Worm (Caenorhabditis elegans) whole organism, L2 larva: ENCODE results near the gene fbxa-128.

Source experiments
- alr-1 ChIP-seq: fragments of 150-350 bp; optimal IDR thresholded peaks from 2 replicates; lab custom pipeline; 2014; ENCODE audit warnings: missing biosample characterization, missing genetic modification characterization
- ama-1 ChIP-seq: fragments of 150-350 bp; optimal IDR thresholded peaks from 2 replicates; lab custom pipeline; 2018; ENCODE audit warnings: inconsistent platforms
- lin-39 ChIP-seq: fragments of 150-350 bp; optimal IDR thresholded peaks from 2 replicates; lab custom pipeline; 2014; ENCODE audit warnings: missing biosample characterization, missing genetic modification reagents, missing genetic modification characterization
- nhr-12 ChIP-seq: fragments of 150-350 bp; optimal IDR thresholded peaks from 2 replicates; lab custom pipeline; 2014; ENCODE audit warnings: missing biosample characterization, missing genetic modification characterization
- ztf-11 ChIP-seq: sonication (generic microtip); optimal IDR thresholded peaks from 2 replicates; lab custom pipeline; 2017; ENCODE audit warnings: missing biosample characterization, missing genetic modification characterization

- TF ChIP-seq ama-1 (lab: Kevin White, UChicago) (no peak), alr-1 (tag; lab: Kevin White, UChicago) (no peak), ztf-11 (tag; lab: Kevin White, UChicago) (no peak), nhr-12 (no peak), lin-39 (tag; lab: Kevin White, UChicago) (no peak)
Observed at ce11 chrIII:11154527-11154926, 15.6 kb upstream of the fbxa-128 start, which contains the start of gene cku-70.
